Worm (Caenorhabditis elegans) whole organism, L1 larva: ENCODE data around the gene F13H8.3.

ENCODE experiments used
- C04F5.9 ChIP-seq: sonication (generic microtip); optimal IDR thresholded peaks from 2 replicates; lab custom pipeline; 2016; ENCODE audit warnings: missing genetic modification characterization, missing compliant biosample characterization
- C16A3.4 ChIP-seq: fragments of 150-350 bp; optimal IDR thresholded peaks from 2 replicates; lab custom pipeline; 2014; ENCODE audit warnings: missing biosample characterization, missing genetic modification characterization
- aly-2 ChIP-seq: fragments of 150-350 bp; optimal IDR thresholded peaks from 2 replicates; lab custom pipeline; 2014; ENCODE audit warnings: missing biosample characterization, missing genetic modification characterization
- blmp-1 ChIP-seq: fragments of 150-350 bp; optimal IDR thresholded peaks from 2 replicates; lab custom pipeline; 2014; ENCODE audit warnings: missing biosample characterization, missing genetic modification characterization
- ceh-63 ChIP-seq: fragments of 200-800 bp; sonication (Bioruptor generic); optimal IDR thresholded peaks from 2 replicates; lab custom pipeline; 2018; ENCODE audit warnings: mild to moderate bottlenecking, missing genetic modification characterization, missing compliant biosample characterization
- ceh-82 ChIP-seq, 3 experiments: fragments of 150-350 bp in 1 of 3; sonication (generic microtip) in 2 of 3; optimal IDR thresholded peaks; 2 replicates each; lab custom pipeline; 2014 to 2017; ENCODE audit warnings: missing biosample characterization in 3 of 3, missing genetic modification characterization in 3 of 3
- ceh-88 ChIP-seq: fragments of 200-800 bp; sonication (Bioruptor generic); IDR thresholded peaks from 2 replicates; pipeline ENCODE4 v1.3.6; 2022; ENCODE audit warnings: missing genetic modification characterization, missing compliant biosample characterization
- ceh-90 ChIP-seq: sonication (generic microtip); optimal IDR thresholded peaks from 2 replicates; lab custom pipeline; 2016; ENCODE audit warnings: missing genetic modification characterization, missing compliant biosample characterization
- ces-1 ChIP-seq: fragments of 150-350 bp; optimal IDR thresholded peaks from 2 replicates; lab custom pipeline; 2014; ENCODE audit warnings: missing biosample characterization, missing genetic modification reagents, missing genetic modification characterization
- dpl-1 ChIP-seq, 3 experiments: fragments of 150-350 bp in 2 of 3; sonication (generic microtip) in 1 of 3; optimal IDR thresholded peaks; 2 replicates each; lab custom pipeline; 2014 to 2017; ENCODE audit warnings: missing biosample characterization in 3 of 3, missing genetic modification characterization in 3 of 3, missing genetic modification reagents in 3 of 3
- dsc-1 ChIP-seq: sonication (generic microtip); optimal IDR thresholded peaks from 2 replicates; lab custom pipeline; 2016; ENCODE audit warnings: mild to moderate bottlenecking, missing genetic modification characterization, missing compliant biosample characterization
- efl-1 ChIP-seq, 4 experiments: fragments of 150-350 bp; optimal IDR thresholded peaks in 3 of 4; peaks in 1 of 4; 1 replicate in 1 of 4; 2 replicates in 3 of 4; lab custom pipeline; 2014; ENCODE audit warnings: missing biosample characterization in 2 of 4, missing genetic modification characterization in 2 of 4, missing genetic modification reagents in 2 of 4
- egl-13 ChIP-seq: sonication (generic microtip); optimal IDR thresholded peaks from 2 replicates; lab custom pipeline; 2016; ENCODE audit warnings: missing genotype, missing genetic modification reagents, missing genetic modification characterization, missing compliant biosample characterization
- egl-27 ChIP-seq, 2 experiments: fragments of 150-350 bp in 1 of 2; sonication (generic microtip); optimal IDR thresholded peaks; 3 replicates each; lab custom pipeline; 2017 to 2018; ENCODE audit warnings: missing biosample characterization in 2 of 2, missing genetic modification characterization in 2 of 2, missing genetic modification reagents in 2 of 2
- elt-2 ChIP-seq: sonication (generic microtip); optimal IDR thresholded peaks from 2 replicates; lab custom pipeline; 2016; ENCODE audit warnings: missing genetic modification characterization, mild to moderate bottlenecking, inconsistent platforms, missing compliant biosample characterization, missing genetic modification reagents
- elt-3 ChIP-seq, 6 experiments: fragments of 150-350 bp in 1 of 6; sonication (generic microtip); optimal IDR thresholded peaks; 2 replicates each; lab custom pipeline; 2017 to 2018; ENCODE audit warnings: missing biosample characterization in 6 of 6, missing genetic modification characterization in 6 of 6, inconsistent platforms in 1 of 6
- ets-5 ChIP-seq: fragments of 200-800 bp; sonication (Bioruptor generic); IDR thresholded peaks from 2 replicates; pipeline ENCODE4 v1.3.6; 2022; ENCODE audit warnings: missing genetic modification characterization, missing compliant biosample characterization
- fkh-10 ChIP-seq: sonication (generic microtip); optimal IDR thresholded peaks from 2 replicates; lab custom pipeline; 2017; ENCODE audit warnings: missing biosample characterization, missing genetic modification reagents, missing genetic modification characterization
- fkh-4 ChIP-seq: sonication (generic microtip); optimal IDR thresholded peaks from 2 replicates; lab custom pipeline; 2016; ENCODE audit warnings: missing compliant biosample characterization, missing genetic modification characterization, borderline replicate concordance
- fkh-8 ChIP-seq: sonication (generic microtip); optimal IDR thresholded peaks from 2 replicates; lab custom pipeline; 2016; ENCODE audit warnings: mild to moderate bottlenecking, missing genetic modification characterization, missing compliant biosample characterization
- fos-1 ChIP-seq: fragments of 150-350 bp; optimal IDR thresholded peaks from 2 replicates; lab custom pipeline; 2014; ENCODE audit warnings: missing biosample characterization, missing genetic modification characterization
- grh-1 ChIP-seq: fragments of 200-800 bp; sonication (Bioruptor generic); IDR thresholded peaks from 2 replicates; pipeline ENCODE4 v1.3.6; 2022; ENCODE audit warnings: missing genetic modification reagents, missing genetic modification characterization, missing compliant biosample characterization
- hlh-4 ChIP-seq: sonication (generic microtip); optimal IDR thresholded peaks from 2 replicates; lab custom pipeline; 2016; ENCODE audit warnings: mild to moderate bottlenecking, missing genetic modification characterization, missing compliant biosample characterization
- hpl-2 ChIP-seq: fragments of 150-350 bp; optimal IDR thresholded peaks from 2 replicates; lab custom pipeline; 2014; ENCODE audit warnings: missing biosample characterization, missing genetic modification reagents, missing genetic modification characterization
- isw-1 ChIP-seq: fragments of 200-800 bp; sonication (Bioruptor generic); IDR thresholded peaks from 2 replicates; pipeline ENCODE4 v1.3.6; 2022; ENCODE audit warnings: missing genetic modification characterization, missing compliant biosample characterization
- lin-13 ChIP-seq: fragments of 150-350 bp; optimal IDR thresholded peaks from 2 replicates; lab custom pipeline; 2014; ENCODE audit warnings: missing biosample characterization, missing genetic modification reagents, missing genetic modification characterization
- lin-14 ChIP-seq: fragments of 200-800 bp; sonication (Bioruptor generic); optimal IDR thresholded peaks from 2 replicates; lab custom pipeline; 2018; ENCODE audit warnings: mild to moderate bottlenecking, missing genetic modification characterization, moderate library complexity, missing compliant biosample characterization
- lin-15B ChIP-seq: fragments of 150-350 bp; sonication (generic microtip); optimal IDR thresholded peaks from 3 replicates; lab custom pipeline; 2014; ENCODE audit warnings: missing biosample characterization, missing genetic modification characterization
- lin-39 ChIP-seq: fragments of 150-350 bp; optimal IDR thresholded peaks from 2 replicates; lab custom pipeline; 2014; ENCODE audit warnings: missing biosample characterization, missing genetic modification reagents, missing genetic modification characterization
- lsy-2 ChIP-seq, 2 experiments: fragments of 150-350 bp; optimal IDR thresholded peaks; 2 replicates each; lab custom pipeline; 2014; ENCODE audit warnings: missing biosample characterization in 2 of 2, missing genetic modification characterization in 2 of 2
- mdl-1 ChIP-seq, 2 experiments: fragments of 150-350 bp; optimal IDR thresholded peaks; 2 replicates each; lab custom pipeline; 2014 to 2017; ENCODE audit warnings: missing biosample characterization in 2 of 2, missing genetic modification characterization in 2 of 2, inconsistent platforms in 1 of 2
- mep-1 ChIP-seq: fragments of 150-350 bp; optimal IDR thresholded peaks from 2 replicates; lab custom pipeline; 2014; ENCODE audit warnings: missing biosample characterization, missing genetic modification characterization
- nhr-12 ChIP-seq: sonication (generic microtip); optimal IDR thresholded peaks from 2 replicates; lab custom pipeline; 2017; ENCODE audit warnings: missing biosample characterization, missing genetic modification characterization
- nhr-19 ChIP-seq: fragments of 200-800 bp; sonication (Bioruptor generic); conservative IDR thresholded peaks from 2 replicates; pipeline ENCODE4 v1.3.6; 2022; ENCODE audit warnings: missing genetic modification characterization, missing compliant biosample characterization
- nhr-20 ChIP-seq: sonication (generic microtip); optimal IDR thresholded peaks from 2 replicates; lab custom pipeline; 2016; ENCODE audit warnings: mild to moderate bottlenecking, missing genetic modification characterization, missing compliant biosample characterization
- nhr-47 ChIP-seq: sonication (generic microtip); optimal IDR thresholded peaks from 2 replicates; lab custom pipeline; 2016; ENCODE audit warnings: mild to moderate bottlenecking, missing genetic modification characterization, moderate library complexity, missing compliant biosample characterization
- nhr-71 ChIP-seq: sonication (generic microtip); optimal IDR thresholded peaks from 2 replicates; lab custom pipeline; 2016; ENCODE audit warnings: mild to moderate bottlenecking, missing genetic modification characterization, moderate library complexity, missing compliant biosample characterization
- nhr-76 ChIP-seq: sonication (generic microtip); optimal IDR thresholded peaks from 2 replicates; lab custom pipeline; 2017; ENCODE audit warnings: missing biosample characterization, missing genetic modification characterization
- nhr-84 ChIP-seq: sonication (generic microtip); optimal IDR thresholded peaks from 2 replicates; lab custom pipeline; 2017; ENCODE audit warnings: missing biosample characterization, missing genetic modification characterization
- pax-3 ChIP-seq: fragments of 200-800 bp; sonication (Bioruptor generic); optimal IDR thresholded peaks from 2 replicates; lab custom pipeline; 2018; ENCODE audit warnings: mild to moderate bottlenecking, missing genetic modification characterization, moderate library complexity, missing compliant biosample characterization
- rnt-1 ChIP-seq: sonication (generic microtip); optimal IDR thresholded peaks from 2 replicates; lab custom pipeline; 2016; ENCODE audit warnings: mild to moderate bottlenecking, missing genetic modification characterization, moderate library complexity, missing compliant biosample characterization
- snu-23 ChIP-seq: sonication (generic microtip); optimal IDR thresholded peaks from 2 replicates; lab custom pipeline; 2016; ENCODE audit warnings: missing genetic modification characterization, missing compliant biosample characterization
- sox-4 ChIP-seq: sonication (generic microtip); optimal IDR thresholded peaks from 2 replicates; lab custom pipeline; 2016; ENCODE audit warnings: missing genetic modification characterization, missing compliant biosample characterization
- sptf-1 ChIP-seq: fragments of 150-350 bp; optimal IDR thresholded peaks from 2 replicates; lab custom pipeline; 2014; ENCODE audit warnings: missing biosample characterization, missing genetic modification characterization
- sup-37 ChIP-seq: fragments of 200-800 bp; sonication (Bioruptor generic); optimal IDR thresholded peaks from 2 replicates; lab custom pipeline; 2018; ENCODE audit warnings: mild to moderate bottlenecking, missing genetic modification characterization, missing compliant biosample characterization
- tbx-2 ChIP-seq: sonication (generic microtip); optimal IDR thresholded peaks from 2 replicates; lab custom pipeline; 2016; ENCODE audit warnings: missing genetic modification characterization, missing compliant biosample characterization
- tlp-1 ChIP-seq: fragments of 150-350 bp; optimal IDR thresholded peaks from 2 replicates; lab custom pipeline; 2014; ENCODE audit warnings: missing biosample characterization, missing genetic modification characterization
- vab-15 ChIP-seq: sonication (generic microtip); optimal IDR thresholded peaks from 2 replicates; lab custom pipeline; 2017; ENCODE audit warnings: missing genotype, mild to moderate bottlenecking, missing genetic modification characterization, missing compliant biosample characterization
- ztf-11 ChIP-seq, 2 experiments: sonication (generic microtip); optimal IDR thresholded peaks; 2 replicates each; lab custom pipeline; 2016 to 2017; ENCODE audit warnings: missing genetic modification characterization in 2 of 2, missing biosample characterization in 1 of 2, missing compliant biosample characterization in 1 of 2
- ztf-4 ChIP-seq: fragments of 150-350 bp; optimal IDR thresholded peaks from 2 replicates; lab custom pipeline; 2014; ENCODE audit warnings: missing biosample characterization, missing genetic modification characterization

Gene F13H8.3

DNA sequence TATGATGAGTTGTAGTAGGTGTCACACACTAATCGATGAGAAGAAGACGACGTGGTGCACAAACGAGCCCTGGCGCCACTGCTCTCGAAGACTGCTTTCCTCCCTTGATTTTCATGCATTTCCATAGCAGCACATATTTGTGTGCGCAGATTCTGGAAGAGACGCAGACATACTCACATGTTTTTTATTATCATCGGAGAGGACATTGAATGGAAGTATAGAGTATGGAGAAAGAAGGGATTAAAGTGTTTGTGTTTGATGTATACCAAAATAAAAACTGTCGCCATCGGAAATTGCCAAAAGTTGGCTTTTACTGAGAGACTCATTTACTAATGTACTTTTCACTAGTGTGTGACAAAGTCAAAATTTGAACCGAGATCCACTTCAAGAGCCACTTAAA, 30.5 kb downstream of the F13H8.3 start, which contains the start of gene mps-1:
Gene mps-1 (minus strand): TSS at position 101 of the 400 bp plus-strand sequence.
- TF ChIP-seq C16A3.4 (tag; lab: Kevin White, UChicago) (no peak), dsc-1 (tag; lab: Kevin White, UChicago) (peak; percentile 27), fkh-8 (peak; percentile 51)

DNA sequence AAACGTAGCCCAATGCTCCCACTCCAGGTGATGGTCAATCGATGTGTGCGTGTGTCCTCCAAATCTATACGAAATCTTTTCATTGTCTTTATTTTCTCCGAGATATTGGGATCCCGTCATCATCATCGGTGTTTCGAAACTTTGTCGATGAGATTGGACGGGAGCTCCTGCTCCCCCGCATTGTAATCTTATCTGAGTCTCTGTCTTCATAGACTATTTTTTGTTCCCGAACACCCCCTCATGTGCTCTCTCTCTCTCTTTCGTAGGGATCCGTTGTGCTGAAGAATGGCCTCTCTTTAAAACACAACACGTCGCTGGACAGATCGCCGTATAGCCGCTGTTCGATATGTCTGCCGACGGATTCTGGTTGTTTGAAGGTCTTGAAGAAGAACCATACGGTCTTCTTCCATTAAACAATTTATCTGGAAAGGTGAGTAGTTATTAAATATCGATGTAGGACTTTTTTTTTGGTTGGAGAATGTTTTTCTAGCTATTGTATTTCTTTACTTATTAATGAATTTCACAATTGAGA, 39.5 kb downstream of the F13H8.3 start, which contains the start of gene C29F5.1:
Gene C29F5.1 (plus strand): TSS at position 317 of the 532 bp plus-strand sequence.
- TF ChIP-seq egl-27 (tag; optimal IDR thresholded peaks at IDR 0.05; lab: Kevin White, UChicago) (no peak), isw-1 (GFP tag; lab: Robert Waterston, UW) (no peak), sptf-1 (tag; lab: Kevin White, UChicago) (no peak), nhr-12 (no peak), nhr-47 (no peak), rnt-1 (tag; lab: Kevin White, UChicago) (peak; percentile 50), lin-13 (GFP tag; lab: Kevin White, UChicago) (no peak), ceh-90 (tag; lab: Kevin White, UChicago) (no peak), nhr-20 (tag; lab: Kevin White, UChicago) (no peak), ceh-82 (tag; optimal IDR thresholded peaks at IDR 0.05; lab: Kevin White, UChicago) (no peak), sox-4 (tag; lab: Kevin White, UChicago) (no peak), nhr-71 (tag; lab: Kevin White, UChicago) (peak; percentile 43), hlh-4 (tag; lab: Kevin White, UChicago) (no peak), C04F5.9 (no peak), snu-23 (GFP tag; lab: Kevin White, UChicago) (peak; percentile 20), mep-1 (tag; lab: Kevin White, UChicago) (no peak), sup-37 (no peak), blmp-1 (tag; lab: Kevin White, UChicago) (no peak), lin-15B (tag; lab: Kevin White, UChicago) (no peak), dsc-1 (tag; lab: Kevin White, UChicago) (peak; percentile 34), ztf-4 (tag; lab: Kevin White, UChicago) (no peak), efl-1 (optimal IDR thresholded peaks at IDR 0.05; lab: Kevin White, UChicago) (no peak), efl-1 (GFP tag; optimal IDR thresholded peaks at IDR 0.05 in 1 of 2; lab: Kevin White, UChicago) (peak in 1 of 2 experiments; percentile 92), lsy-2 (tag; optimal IDR thresholded peaks at IDR 0.05; lab: Kevin White, UChicago) (peak in 1 of 2 experiments; percentile 2), ceh-88 (GFP tag; lab: Robert Waterston, UW) (no peak), fkh-10 (no peak), ztf-11 (tag; optimal IDR thresholded peaks at IDR 0.05; lab: Kevin White, UChicago) (no peak), ets-5 (no peak), elt-3 (tag; optimal IDR thresholded peaks at IDR 0.05; lab: Kevin White, UChicago) (no peak), egl-13 (tag; lab: Kevin White, UChicago) (no peak), nhr-84 (tag; lab: Kevin White, UChicago) (no peak), mdl-1 (tag; optimal IDR thresholded peaks at IDR 0.05; lab: Kevin White, UChicago) (peak in 1 of 2 experiments; percentile 0), grh-1 (GFP tag; lab: Robert Waterston, UW) (no peak), C16A3.4 (tag; lab: Kevin White, UChicago) (no peak), lin-14 (GFP tag; lab: Kevin White, UChicago) (peak; percentile 89), tlp-1 (no peak), ces-1 (GFP tag; lab: Kevin White, UChicago) (no peak), fos-1 (tag; lab: Kevin White, UChicago) (no peak), elt-2 (no peak), aly-2 (tag; lab: Kevin White, UChicago) (no peak), pax-3 (tag; lab: Kevin White, UChicago) (no peak), vab-15 (tag; lab: Kevin White, UChicago) (no peak), dpl-1 (GFP tag; optimal IDR thresholded peaks at IDR 0.05; lab: Kevin White, UChicago) (no peak), hpl-2 (GFP tag; lab: Kevin White, UChicago) (no peak), fkh-4 (tag; lab: Kevin White, UChicago) (no peak), ceh-63 (no peak), lin-39 (tag; lab: Kevin White, UChicago) (no peak), tbx-2 (tag; lab: Kevin White, UChicago) (no peak), nhr-19 (GFP tag; lab: Robert Waterston, UW) (no peak), nhr-76 (tag; lab: Kevin White, UChicago) (no peak)
